Worm (Caenorhabditis elegans) whole organism, L4/young adult: ENCODE data around the gene ctsa-4.2.

Experiments used
- dao-5 ChIP-seq: sonication (generic microtip); optimal IDR thresholded peaks from 2 replicates; lab custom pipeline; 2016; ENCODE audit warnings: missing genotype, missing genetic modification characterization, moderate library complexity, missing compliant biosample characterization
- him-1 ChIP-seq: sonication (generic microtip); optimal IDR thresholded peaks from 2 replicates; lab custom pipeline; 2016; ENCODE audit warnings: missing genotype, missing genetic modification reagents, missing genetic modification characterization, missing compliant biosample characterization

DNA sequence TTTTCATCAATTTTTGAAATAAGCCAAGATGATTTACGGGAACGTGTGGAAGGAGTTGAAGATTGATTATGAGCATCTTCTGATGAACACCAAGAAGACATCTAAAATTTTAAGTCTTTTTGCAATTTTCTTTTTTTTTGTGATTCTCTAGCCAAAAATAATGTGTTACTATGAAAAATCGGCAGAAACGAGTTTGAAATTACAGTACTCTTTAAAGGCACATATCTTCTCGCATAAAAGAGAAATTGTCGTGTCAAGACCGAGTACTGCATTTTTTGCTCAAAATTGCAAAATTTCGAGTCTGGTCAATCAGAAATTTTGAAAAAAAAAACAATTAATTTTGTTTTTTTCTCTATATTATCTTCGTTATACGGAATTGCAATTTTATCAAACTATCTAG lies 20.3 kb upstream of the ctsa-4.2 start, which contains the start of gene F20H11.1:
- no peak for TF ChIP-seq him-1 (tag; lab: Kevin White, UChicago)
- no peak for TF ChIP-seq dao-5 (tag; lab: Kevin White, UChicago)
